Fruit fly (Drosophila melanogaster): ENCODE measurements around the gene Rab3GAP1.

DNA sequence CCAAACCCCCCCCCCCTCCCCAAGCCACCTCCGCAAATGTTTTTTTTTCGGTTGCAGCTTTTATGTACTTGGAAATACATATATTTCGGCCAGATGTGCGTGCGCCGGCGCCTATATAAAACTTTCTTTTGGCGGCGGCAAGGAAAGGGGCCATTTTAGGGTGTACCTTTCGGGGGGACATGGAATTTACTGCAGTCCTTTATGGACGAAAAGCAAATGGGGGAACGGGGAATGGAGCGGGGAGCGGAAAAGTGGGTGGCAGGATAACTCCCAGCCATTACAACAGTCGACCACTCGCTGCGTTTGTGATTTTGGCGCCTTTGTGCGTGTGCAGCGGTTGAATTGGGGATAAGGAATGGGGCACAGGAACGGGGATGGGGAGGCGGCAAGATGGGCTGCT is 7.7 kb upstream of the Rab3GAP1 start:
- no peak for TF ChIP-seq CTCF (optimal IDR thresholded peaks at IDR 0.05)
- TF ChIP-seq CG8478 (optimal IDR thresholded peaks at IDR 0.05) = no peak
